Fruit fly (Drosophila melanogaster) S2 (cell line): Measurements from ENCODE around the gene CG14282.

ENCODE experiments used
- CG8478 ChIP-seq: fragments of >200 bp; optimal IDR thresholded peaks from 2 replicates; lab custom pipeline; 2018
- CTCF ChIP-seq, 2 experiments: fragments of >200 bp; optimal IDR thresholded peaks; 2 replicates each; lab custom pipeline; 2018

Gene CG14282

dm6 chr3R:19176700-19177099 is at the start of gene CG14282:
Gene CG14282 (plus strand): TSS chr3R:19177000.
- TF ChIP-seq CTCF (optimal IDR thresholded peaks at IDR 0.05; lab: Kevin White, UChicago): no peak
- no peak for TF ChIP-seq CG8478 (lab: Kevin White, UChicago)

- TF ChIP-seq CTCF (optimal IDR thresholded peaks at IDR 0.05; lab: Kevin White, UChicago): no peak
- TF ChIP-seq CG8478 (lab: Kevin White, UChicago): no peak
These were observed 44.5 kb upstream of the CG14282 start, which contains the start of gene Cyp12a5 for dm6 chr3R:19132146-19132833. Gene Cyp12a5 (plus strand): TSS chr3R:19132648.

dm6 chr3R:19134957-19135356 is 41.8 kb upstream of the CG14282 start, which contains the start of gene Cyp12a4:
Gene Cyp12a4 (plus strand): TSS chr3R:19135158.
- no peak for TF ChIP-seq CG8478 (lab: Kevin White, UChicago)
- no peak for TF ChIP-seq CTCF (optimal IDR thresholded peaks at IDR 0.05; lab: Kevin White, UChicago)

- TF ChIP-seq CG8478 (lab: Kevin White, UChicago): no peak
- no peak for TF ChIP-seq CTCF (optimal IDR thresholded peaks at IDR 0.05; lab: Kevin White, UChicago)
These were observed 29.1 kb upstream of the CG14282 start, which contains the start of gene Ppcs for dm6 chr3R:19147511-19148239. Gene Ppcs (minus strand): TSS chr3R:19147910.

- TF ChIP-seq CTCF (optimal IDR thresholded peaks at IDR 0.05; lab: Kevin White, UChicago) (no peak), CG8478 (lab: Kevin White, UChicago) (no peak)
These were observed 25.7 kb upstream of the CG14282 start for dm6 chr3R:19150856-19151651.

- TF ChIP-seq CG8478 (lab: Kevin White, UChicago): no peak
- TF ChIP-seq CTCF (optimal IDR thresholded peaks at IDR 0.05; lab: Kevin White, UChicago): no peak
These were observed 24.7 kb upstream of the CG14282 start for dm6 chr3R:19151848-19152787.

dm6 chr3R:19152835-19153234 is 24.0 kb upstream of the CG14282 start:
- no peak for TF ChIP-seq CG8478 (lab: Kevin White, UChicago)
- no peak for TF ChIP-seq CTCF (optimal IDR thresholded peaks at IDR 0.05; lab: Kevin White, UChicago)

dm6 chr3R:19153502-19153983 is 23.3 kb upstream of the CG14282 start, which contains the start of gene CG5835:
Gene CG5835 (minus strand): TSS chr3R:19153686.
- no peak for TF ChIP-seq CTCF (optimal IDR thresholded peaks at IDR 0.05; lab: Kevin White, UChicago)
- no peak for TF ChIP-seq CG8478 (lab: Kevin White, UChicago)

dm6 chr3R:19156670-19157402 is 20.0 kb upstream of the CG14282 start, which contains the start of gene nanos:
Gene nanos (plus strand): TSS chr3R:19157238.
- peak in 1 of 2 experiments; percentile 4 for TF ChIP-seq CTCF (optimal IDR thresholded peaks at IDR 0.05; lab: Kevin White, UChicago)
- no peak for TF ChIP-seq CG8478 (lab: Kevin White, UChicago)

- TF ChIP-seq CG8478 (lab: Kevin White, UChicago): no peak
- no peak for TF ChIP-seq CTCF (optimal IDR thresholded peaks at IDR 0.05; lab: Kevin White, UChicago)
These were observed 18.8 kb upstream of the CG14282 start for dm6 chr3R:19157997-19158396.

- no peak for TF ChIP-seq CG8478 (lab: Kevin White, UChicago)
- no peak for TF ChIP-seq CTCF (optimal IDR thresholded peaks at IDR 0.05; lab: Kevin White, UChicago)
These were observed 17.0 kb upstream of the CG14282 start, which contains the start of gene CG11779 for dm6 chr3R:19159778-19160177. Gene CG11779 (minus strand): TSS chr3R:19159878.

dm6 chr3R:19162135-19162616 is 14.6 kb upstream of the CG14282 start, which contains the start of the genes CG42359 and Nsun5:
Gene CG42359 (minus strand): TSS chr3R:19162300.
Gene Nsun5 (minus strand): TSS chr3R:19162300.
- TF ChIP-seq CTCF (optimal IDR thresholded peaks at IDR 0.05; lab: Kevin White, UChicago) (peak in 1 of 2 experiments; percentile 14), CG8478 (lab: Kevin White, UChicago) (no peak)
